Fruit fly (Drosophila melanogaster): ENCODE results near the gene Sirt4.

Sirt4 gene

dm6 chrX:5637543-5637942, 28.2 kb downstream of the Sirt4 start:
- no peak for TF ChIP-seq Clk (GFP tag; optimal IDR thresholded peaks at IDR 0.05)
- TF ChIP-seq CG7101 (tag; optimal IDR thresholded peaks at IDR 0.05), result no peak
- peak; percentile 92 for TF ChIP-seq pad (GFP tag; optimal IDR thresholded peaks at IDR 0.05)

- no peak for TF ChIP-seq kay (GFP tag; ENCODE audit: borderline replicate concordance)
- TF ChIP-seq pad (GFP tag; optimal IDR thresholded peaks at IDR 0.05), result peak; percentile 94
Measured at dm6 chrX:5636529-5637099, 29.1 kb downstream of the Sirt4 start.

- TF ChIP-seq CG7045 (GFP tag; optimal IDR thresholded peaks at IDR 0.05) (no peak), ovo (GFP tag; optimal IDR thresholded peaks at IDR 0.05) (no peak), tj (GFP tag; optimal IDR thresholded peaks at IDR 0.05) (no peak), CG11617 (GFP tag; optimal IDR thresholded peaks at IDR 0.05) (no peak), Clk (GFP tag; optimal IDR thresholded peaks at IDR 0.05) (no peak), CG7101 (tag; optimal IDR thresholded peaks at IDR 0.05) (no peak), toe (GFP tag; optimal IDR thresholded peaks at IDR 0.05) (no peak), kay (GFP tag; ENCODE audit: borderline replicate concordance) (no peak), pad (GFP tag; optimal IDR thresholded peaks at IDR 0.05) (no peak), cic (GFP tag; optimal IDR thresholded peaks at IDR 0.05) (no peak), CG33017 (tag; optimal IDR thresholded peaks at IDR 0.05) (no peak), CG12768 (GFP tag; optimal IDR thresholded peaks at IDR 0.05) (no peak), CG5204 (GFP tag; optimal IDR thresholded peaks at IDR 0.05) (no peak), bab1 (GFP tag; optimal IDR thresholded peaks at IDR 0.05) (no peak)
Measured at dm6 chrX:5634714-5635113, 31.0 kb downstream of the Sirt4 start.

- TF ChIP-seq ovo (GFP tag; optimal IDR thresholded peaks at IDR 0.05) (no peak), tj (GFP tag; optimal IDR thresholded peaks at IDR 0.05) (peak; percentile 64), CG14711 (tag; optimal IDR thresholded peaks at IDR 0.05) (no peak), bab1 (GFP tag; optimal IDR thresholded peaks at IDR 0.05) (peak; percentile 25), Crg-1 (GFP tag; optimal IDR thresholded peaks at IDR 0.05) (no peak), CG7045 (GFP tag; optimal IDR thresholded peaks at IDR 0.05) (no peak), CG11617 (GFP tag; optimal IDR thresholded peaks at IDR 0.05) (peak; percentile 6), cic (GFP tag; optimal IDR thresholded peaks at IDR 0.05) (peak; percentile 27), pad (GFP tag; optimal IDR thresholded peaks at IDR 0.05) (no peak), toe (GFP tag; optimal IDR thresholded peaks at IDR 0.05) (no peak), kay (GFP tag; ENCODE audit: borderline replicate concordance) (peak; percentile 97), Mnt (GFP tag; optimal IDR thresholded peaks at IDR 0.05) (peak; percentile 93)
Measured at dm6 chrX:5621893-5622803, 43.6 kb downstream of the Sirt4 start, which contains the start of the genes Mlc-c and Pop1. Mlc-c (minus strand) TSS chrX:5622539. Pop1 (plus strand) TSS chrX:5622648.

dm6 chrX:5618562-5618961, 47.2 kb downstream of the Sirt4 start, which contains the start of gene RhoGAP5A:
RhoGAP5A (minus strand) TSS chrX:5618806.
- TF ChIP-seq Mnt (GFP tag; optimal IDR thresholded peaks at IDR 0.05), result no peak
- no peak for TF ChIP-seq bab1 (GFP tag; optimal IDR thresholded peaks at IDR 0.05)
- no peak for TF ChIP-seq CG1620 (GFP tag; optimal IDR thresholded peaks at IDR 0.05)
- TF ChIP-seq pad (GFP tag; optimal IDR thresholded peaks at IDR 0.05), result no peak
- no peak for TF ChIP-seq tj (GFP tag; optimal IDR thresholded peaks at IDR 0.05)
- TF ChIP-seq Clk (GFP tag; optimal IDR thresholded peaks at IDR 0.05), result no peak
- no peak for TF ChIP-seq CG7045 (GFP tag; optimal IDR thresholded peaks at IDR 0.05)

- TF ChIP-seq kay (GFP tag; ENCODE audit: borderline replicate concordance) (no peak), CG12768 (GFP tag; optimal IDR thresholded peaks at IDR 0.05) (no peak), cic (GFP tag; optimal IDR thresholded peaks at IDR 0.05) (no peak), CG7045 (GFP tag; optimal IDR thresholded peaks at IDR 0.05) (no peak), CG33017 (tag; optimal IDR thresholded peaks at IDR 0.05) (no peak), cnc (optimal IDR thresholded peaks at IDR 0.05) (no peak), tj (GFP tag; optimal IDR thresholded peaks at IDR 0.05) (no peak), Clk (GFP tag; optimal IDR thresholded peaks at IDR 0.05) (no peak), bab1 (GFP tag; optimal IDR thresholded peaks at IDR 0.05) (no peak)
Measured at dm6 chrX:5616270-5616669, 49.5 kb downstream of the Sirt4 start, which contains the start of gene CG34434. CG34434 (minus strand) TSS chrX:5616370.

Data from whole organism, adult.